Worm (Caenorhabditis elegans): ENCODE measurements around the gene pmk-1.
A peak's percentile ranks its signal among the peaks of the same experiment; 100 is the strongest.

The pmk-1 gene

ce11 chrIV:8126902-8127301 is 21.7 kb upstream of the pmk-1 start, which contains the start of gene ceph-41:
ceph-41 (plus strand) TSS chrIV:8127202.
- TF ChIP-seq snpc-1.3 (tag; optimal IDR thresholded peaks at IDR 0.05; ENCODE audit: insufficient read depth) (no peak), lsl-1 (GFP tag; optimal IDR thresholded peaks at IDR 0.05) (no peak), ZK185.1 (tag; optimal IDR thresholded peaks at IDR 0.05; ENCODE audit: poor library complexity, severe bottlenecking) (no peak), D2030.7 (GFP tag; IDR thresholded peaks at IDR 0.05) (no peak), Y53F4B.3 (GFP tag; IDR thresholded peaks at IDR 0.05) (no peak), mes-4 (tag; optimal IDR thresholded peaks at IDR 0.05) (no peak), nhr-90 (tag; optimal IDR thresholded peaks at IDR 0.05) (no peak), sea-2 (GFP tag; IDR thresholded peaks at IDR 0.05) (no peak)

ce11 chrIV:8127430-8127829 is 21.2 kb upstream of the pmk-1 start:
- TF ChIP-seq bed-1 (GFP tag; IDR thresholded peaks at IDR 0.05) (no peak), xnd-1 (tag; optimal IDR thresholded peaks at IDR 0.05) (no peak)

- no peak for TF ChIP-seq lin-40 (tag; optimal IDR thresholded peaks at IDR 0.05)
- TF ChIP-seq mcd-1 (GFP tag; IDR thresholded peaks at IDR 0.05), result 0 out of 2 replicates have a peak, but pooled peaks have one; percentile 8
These were observed 18.4 kb upstream of the pmk-1 start, which contains the start of the genes ndub-11 and moc-3 for ce11 chrIV:8130131-8130611. ndub-11 (minus strand) TSS chrIV:8130231. moc-3 (plus strand) TSS chrIV:8130561.

- TF ChIP-seq ceh-27 (GFP tag; optimal IDR thresholded peaks at IDR 0.05), result peak; percentile 3
- TF ChIP-seq nhr-80 (tag; optimal IDR thresholded peaks at IDR 0.05), result peak; percentile 69
- TF ChIP-seq hmg-1.2 (GFP tag; IDR thresholded peaks at IDR 0.05), result peak; percentile 47; the same call in 1 of the 2 replicates
- peak; percentile 4 for TF ChIP-seq snpc-1.3 (tag; optimal IDR thresholded peaks at IDR 0.05; ENCODE audit: insufficient read depth)
- TF ChIP-seq cebp-1 (GFP tag; IDR thresholded peaks at IDR 0.05), result no peak
- TF ChIP-seq cebp-1 (tag; optimal IDR thresholded peaks at IDR 0.05), result peak; percentile 57
- peak; percentile 30 for TF ChIP-seq lin-40 (tag; optimal IDR thresholded peaks at IDR 0.05)
- TF ChIP-seq lin-54 (GFP tag; optimal IDR thresholded peaks at IDR 0.05), result peak; percentile 0
- 0 out of 2 replicates have a peak, but pooled peaks have one; percentile 13 for TF ChIP-seq nfyb-1 (GFP tag; IDR thresholded peaks at IDR 0.05)
- no peak for TF ChIP-seq Y53G8AR.9 (GFP tag; conservative IDR thresholded peaks at IDR 0.05)
- TF ChIP-seq sea-2 (GFP tag; IDR thresholded peaks at IDR 0.05), result no peak
- no peak for TF ChIP-seq snpc-3.4 (tag; optimal IDR thresholded peaks at IDR 0.05)
- no peak for TF ChIP-seq D2030.7 (GFP tag; IDR thresholded peaks at IDR 0.05)
- peak; percentile 51 for TF ChIP-seq repo-1 (tag; optimal IDR thresholded peaks at IDR 0.05)
- TF ChIP-seq mel-28 (tag; optimal IDR thresholded peaks at IDR 0.05; ENCODE audit: borderline replicate concordance), result no peak
- 0 out of 2 replicates have a peak, but pooled peaks have one; percentile 15 for TF ChIP-seq lin-26 (GFP tag; IDR thresholded peaks at IDR 0.05)
- TF ChIP-seq tbp1 (GFP tag; optimal IDR thresholded peaks at IDR 0.05), result peak; percentile 0
- 0 out of 2 replicates have a peak, but pooled peaks have one; percentile 26 for TF ChIP-seq dox-1 (GFP tag; IDR thresholded peaks at IDR 0.05)
- peak; percentile 61; the same call in 1 of the 2 replicates for TF ChIP-seq B0336.3 (GFP tag; IDR thresholded peaks at IDR 0.05)
- TF ChIP-seq hlh-26 (GFP tag; conservative IDR thresholded peaks at IDR 0.05), result no peak
- TF ChIP-seq lsy-27 (tag; optimal IDR thresholded peaks at IDR 0.05; ENCODE audit: borderline replicate concordance, insufficient read depth), result no peak
- peak; percentile 42 for TF ChIP-seq madf-10 (tag; optimal IDR thresholded peaks at IDR 0.05)
- TF ChIP-seq attf-5 (GFP tag; optimal IDR thresholded peaks at IDR 0.05), result peak; percentile 48
These were observed 15.1 kb upstream of the pmk-1 start, which contains the start of gene sph-1 for ce11 chrIV:8133536-8133935. sph-1 (minus strand) TSS chrIV:8133558.

All from whole organism, young adult.